Fruit fly (Drosophila melanogaster) whole organism, embryonic: ENCODE data around the gene CG6749.

ENCODE experiments used
- ATbp ChIP-seq: fragments of 200-800 bp; sonication (Bioruptor generic); optimal IDR thresholded peaks from 2 replicates; lab custom pipeline; 2017; ENCODE audit warnings: missing biosample characterization, mild to moderate bottlenecking, missing genetic modification characterization, missing genetic modification reagents
- Awh ChIP-seq: fragments of 200-800 bp; sonication (Bioruptor generic); IDR thresholded peaks from 2 replicates; pipeline ENCODE4, ENCODE4 v1.3.6; 2022; ENCODE audit warnings: missing biosample characterization, missing genetic modification characterization
- BtbVII ChIP-seq: fragments of 200-800 bp; sonication (Bioruptor generic); optimal IDR thresholded peaks from 3 replicates; lab custom pipeline; 2017; ENCODE audit warnings: missing biosample characterization, mild to moderate bottlenecking, missing genetic modification characterization
- CG10147 ChIP-seq: fragments of 200-800 bp; sonication (Bioruptor generic); optimal IDR thresholded peaks from 2 replicates; lab custom pipeline; 2019; ENCODE audit warnings: missing biosample characterization, mild to moderate bottlenecking, missing genetic modification characterization, moderate library complexity
- CG11723 ChIP-seq: fragments of 200-800 bp; sonication (Bioruptor generic); optimal IDR thresholded peaks from 2 replicates; lab custom pipeline; 2017; ENCODE audit warnings: missing biosample characterization, mild to moderate bottlenecking, missing genetic modification characterization
- CG13894 ChIP-seq: fragments of 200-800 bp; sonication (Bioruptor generic); optimal IDR thresholded peaks from 3 replicates; lab custom pipeline; 2018; ENCODE audit warnings: missing biosample characterization, mild to moderate bottlenecking, missing genetic modification characterization, moderate library complexity
- CG14860 ChIP-seq: fragments of 200-800 bp; sonication (Bioruptor generic); IDR thresholded peaks from 3 replicates; pipeline ENCODE4 v1.3.6; 2022; ENCODE audit warnings: missing biosample characterization, missing genetic modification characterization; ENCODE audit not compliant: partially characterized antibody
- CG17612 ChIP-seq: fragments of 200-800 bp; sonication (Bioruptor generic); IDR thresholded peaks from 2 replicates; pipeline ENCODE4 v1.3.6; 2022; ENCODE audit warnings: missing biosample characterization, missing genetic modification characterization
- CG2120 ChIP-seq: fragments of 200-800 bp; sonication (Bioruptor generic); optimal IDR thresholded peaks from 3 replicates; lab custom pipeline; 2016; ENCODE audit warnings: missing biosample characterization, missing genetic modification characterization
- CG31365 ChIP-seq: fragments of 200-800 bp; sonication (Bioruptor generic); optimal IDR thresholded peaks from 2 replicates; lab custom pipeline; 2018; ENCODE audit warnings: missing biosample characterization, mild to moderate bottlenecking, missing genetic modification characterization
- CG42726 ChIP-seq: fragments of 200-800 bp; sonication (Bioruptor generic); IDR thresholded peaks from 2 replicates; pipeline ENCODE4 v1.3.6; 2022; ENCODE audit warnings: missing biosample characterization, missing genetic modification characterization; ENCODE audit not compliant: partially characterized antibody
- CG43689 ChIP-seq: fragments of 200-800 bp; sonication (Bioruptor generic); IDR thresholded peaks from 2 replicates; pipeline ENCODE4 v1.3.6; 2022; ENCODE audit warnings: missing biosample characterization, missing genetic modification characterization
- CG9727 ChIP-seq: fragments of 200-800 bp; sonication (Bioruptor generic); optimal IDR thresholded peaks from 3 replicates; lab custom pipeline; 2017; ENCODE audit warnings: missing biosample characterization, mild to moderate bottlenecking, missing genetic modification characterization
- CG9876 ChIP-seq: fragments of 200-800 bp; sonication (Bioruptor generic); optimal IDR thresholded peaks from 2 replicates; lab custom pipeline; 2016; ENCODE audit warnings: missing biosample characterization, missing genetic modification characterization
- Dek ChIP-seq: fragments of 200-800 bp; sonication (Bioruptor generic); optimal IDR thresholded peaks from 3 replicates; lab custom pipeline; 2019; ENCODE audit warnings: missing biosample characterization, mild to moderate bottlenecking, missing genetic modification characterization, moderate library complexity
- Doc2 ChIP-seq: fragments of 200-800 bp; sonication (Bioruptor generic); IDR thresholded peaks from 2 replicates; pipeline ENCODE4 v1.3.6; 2022; ENCODE audit warnings: missing biosample characterization, missing genetic modification characterization
- Dp ChIP-seq: fragments of 200-800 bp; sonication (Bioruptor generic); optimal IDR thresholded peaks from 2 replicates; lab custom pipeline; 2018; ENCODE audit warnings: missing biosample characterization, mild to moderate bottlenecking, missing genetic modification characterization, moderate library complexity
- Ets65A ChIP-seq: fragments of 200-800 bp; sonication (Bioruptor generic); peaks from one replicate; lab custom pipeline; 2016; ENCODE audit warnings: missing biosample characterization, missing genetic modification characterization
- Lim3 ChIP-seq: fragments of 200-800 bp; sonication (Bioruptor generic); IDR thresholded peaks from 2 replicates; pipeline ENCODE4 v1.3.6; 2022; ENCODE audit warnings: missing biosample characterization, missing genetic modification characterization
- Mad ChIP-seq: fragments of 200-800 bp; sonication (Bioruptor generic); optimal IDR thresholded peaks from 2 replicates; lab custom pipeline; 2016; ENCODE audit warnings: missing biosample characterization, missing genetic modification characterization
- Med ChIP-seq: fragments of 200-800 bp; sonication (Bioruptor generic); peaks from one replicate; lab custom pipeline; 2016; ENCODE audit warnings: missing biosample characterization, missing genetic modification characterization, mild to moderate bottlenecking, inconsistent platforms, moderate library complexity
- Nf-YA ChIP-seq: fragments of 200-800 bp; sonication (Bioruptor generic); IDR thresholded peaks from 2 replicates; pipeline ENCODE4 v1.3.6; 2022; ENCODE audit warnings: missing biosample characterization, missing genetic modification characterization
- Optix ChIP-seq: fragments of 200-800 bp; sonication (Bioruptor generic); IDR thresholded peaks from 3 replicates; pipeline ENCODE4 v1.3.6; 2022; ENCODE audit warnings: missing biosample characterization, missing genetic modification characterization
- Tbp ChIP-seq: fragments of >200 bp; optimal IDR thresholded peaks from 2 replicates; lab custom pipeline; 2018; ENCODE audit warnings: missing biosample characterization, missing genetic modification characterization
- Trl ChIP-seq, 3 experiments: fragments of >200 bp in 2 of 3; fragments of 200-800 bp in 1 of 3; sonication (Bioruptor generic) in 1 of 3; optimal IDR thresholded peaks; 2 replicates in 1 of 3; 3 replicates in 2 of 3; lab custom pipeline; 2016 to 2017; ENCODE audit warnings: missing biosample characterization in 1 of 3, missing genetic modification characterization in 1 of 3
- Xrp1 ChIP-seq: fragments of 200-800 bp; sonication (Bioruptor generic); IDR thresholded peaks from 2 replicates; pipeline ENCODE4 v1.3.6; 2022; ENCODE audit warnings: missing biosample characterization, missing genetic modification characterization
- btn ChIP-seq: fragments of 200-800 bp; sonication (Bioruptor generic); optimal IDR thresholded peaks from 2 replicates; lab custom pipeline; 2016; ENCODE audit warnings: missing biosample characterization, missing genetic modification characterization
- chinmo ChIP-seq: fragments of 200-800 bp; sonication (Bioruptor generic); IDR thresholded peaks from 4 replicates; pipeline ENCODE4 v1.3.6; 2022; ENCODE audit warnings: missing biosample characterization, missing genetic modification characterization; ENCODE audit not compliant: partially characterized antibody
- crc ChIP-seq: fragments of 200-800 bp; sonication (Bioruptor generic); optimal IDR thresholded peaks from 2 replicates; lab custom pipeline; 2016; ENCODE audit warnings: missing biosample characterization, missing genetic modification characterization
- crp ChIP-seq, 2 experiments: fragments of 200-800 bp; sonication (Bioruptor generic); optimal IDR thresholded peaks; 2 replicates in 1 of 2; 3 replicates in 1 of 2; lab custom pipeline; 2017; ENCODE audit warnings: missing biosample characterization in 2 of 2, missing genetic modification characterization in 2 of 2, mild to moderate bottlenecking in 1 of 2, moderate library complexity in 1 of 2
- dan ChIP-seq: fragments of 200-800 bp; sonication (Bioruptor generic); IDR thresholded peaks from 2 replicates; pipeline ENCODE4 v1.3.6; 2022; ENCODE audit warnings: missing biosample characterization, missing genetic modification characterization
- eve ChIP-seq, 2 experiments: fragments of >200 bp; optimal IDR thresholded peaks; 2 replicates each; lab custom pipeline; 2017; ENCODE audit warnings: missing biosample characterization in 2 of 2, missing genetic modification characterization in 2 of 2
- gce ChIP-seq: fragments of 200-800 bp; sonication (Bioruptor generic); IDR thresholded peaks from 3 replicates; pipeline ENCODE4 v1.3.6; 2022; ENCODE audit warnings: missing biosample characterization, missing genetic modification characterization
- gem ChIP-seq: fragments of 200-800 bp; sonication (Bioruptor generic); optimal IDR thresholded peaks from 2 replicates; lab custom pipeline; 2019; ENCODE audit warnings: missing biosample characterization, mild to moderate bottlenecking, missing genetic modification characterization, moderate library complexity
- grn ChIP-seq: fragments of 200-800 bp; sonication (Bioruptor generic); optimal IDR thresholded peaks from 3 replicates; lab custom pipeline; 2017; ENCODE audit warnings: missing biosample characterization, missing genetic modification characterization
- ken ChIP-seq: fragments of 200-800 bp; sonication (Bioruptor generic); IDR thresholded peaks from 3 replicates; pipeline ENCODE4 v1.3.6; 2022; ENCODE audit warnings: missing biosample characterization, missing genetic modification characterization
- lmd ChIP-seq: fragments of 200-800 bp; sonication (Bioruptor generic); IDR thresholded peaks from 2 replicates; pipeline ENCODE4 v1.3.6; 2022; ENCODE audit warnings: missing biosample characterization, missing genetic modification characterization
- nmo ChIP-seq: fragments of 200-800 bp; sonication (Bioruptor generic); optimal IDR thresholded peaks from 2 replicates; lab custom pipeline; 2018; ENCODE audit warnings: missing biosample characterization, mild to moderate bottlenecking, missing genetic modification characterization, moderate library complexity
- repo ChIP-seq: fragments of 200-800 bp; sonication (Bioruptor generic); optimal IDR thresholded peaks from 2 replicates; lab custom pipeline; 2016; ENCODE audit warnings: missing biosample characterization, missing genetic modification characterization
- rib ChIP-seq: fragments of 200-800 bp; sonication (Bioruptor generic); IDR thresholded peaks from 2 replicates; pipeline ENCODE4 v1.3.6; 2022; ENCODE audit warnings: missing biosample characterization, missing genetic modification characterization
- sens ChIP-seq: fragments of 200-800 bp; sonication (Bioruptor generic); peaks from one replicate; lab custom pipeline; 2016; ENCODE audit warnings: missing biosample characterization, missing genetic modification characterization
- seq ChIP-seq: fragments of 200-800 bp; sonication (Bioruptor generic); IDR thresholded peaks from 2 replicates; pipeline ENCODE4 v1.3.6; 2022; ENCODE audit warnings: missing biosample characterization, missing genetic modification characterization
- slou ChIP-seq: fragments of 200-800 bp; sonication (Bioruptor generic); optimal IDR thresholded peaks from 3 replicates; lab custom pipeline; 2016; ENCODE audit warnings: missing biosample characterization, missing genetic modification characterization
- twi ChIP-seq: fragments of 200-800 bp; optimal IDR thresholded peaks from 2 replicates; lab custom pipeline; 2019; ENCODE audit warnings: missing biosample characterization, mild to moderate bottlenecking, missing genetic modification characterization, moderate library complexity
- unc-4 ChIP-seq: fragments of 200-800 bp; sonication (Bioruptor generic); IDR thresholded peaks from 2 replicates; pipeline ENCODE4 v1.3.6; 2022; ENCODE audit warnings: missing biosample characterization, missing genetic modification characterization; ENCODE audit not compliant: partially characterized antibody
- zfh1 ChIP-seq: fragments of 200-800 bp; sonication (Bioruptor generic); IDR thresholded peaks from 3 replicates; pipeline ENCODE4 v1.3.6; 2022; ENCODE audit warnings: missing biosample characterization, missing genetic modification characterization

CG6749 gene

dm6 chr3L:9695242-9695641 lies 38.4 kb downstream of the CG6749 start (continued):
- TF ChIP-seq seq (GFP tag; lab: Robert Waterston, UW) (0 out of 2 replicates have a peak, but pooled peaks have one; percentile 17), chinmo (GFP tag; lab: Robert Waterston, UW) (peak; percentile 66; the same call in 3 of the 4 replicates), zfh1 (GFP tag; lab: Robert Waterston, UW) (0 out of 3 replicates have a peak, but pooled peaks have one; percentile 5), Lim3 (GFP tag; lab: Robert Waterston, UW) (no peak), CG31365 (no peak), Trl (optimal IDR thresholded peaks at IDR 0.05; lab: Kevin White, UChicago) (peak; percentile 73 to 89), Trl (GFP tag; optimal IDR thresholded peaks at IDR 0.05; lab: Kevin White, UChicago) (no peak)

DNA sequence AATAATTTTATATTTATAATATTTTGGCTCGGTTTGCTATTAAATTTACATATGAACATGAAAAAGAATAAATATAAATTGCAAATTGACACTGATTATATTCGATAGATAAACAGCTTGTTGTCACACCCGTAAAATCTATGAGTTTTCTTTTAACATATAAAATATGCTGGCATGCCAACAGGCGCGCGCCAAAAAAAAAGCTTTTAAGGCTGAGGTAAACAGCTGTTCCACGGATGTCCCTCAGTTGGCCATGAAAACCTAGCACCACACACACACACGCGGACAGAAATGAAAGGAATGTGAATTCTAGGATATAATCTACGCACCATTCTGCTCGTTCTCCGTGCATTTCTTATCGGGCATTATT lies 38.8 kb downstream of the CG6749 start:
- no peak for TF ChIP-seq CG13894
- TF ChIP-seq slou (GFP tag; lab: Kevin White, UChicago) = no peak
- peak; percentile 6 for TF ChIP-seq BtbVII (GFP tag; lab: Kevin White, UChicago)
- no peak for TF ChIP-seq CG17612
- TF ChIP-seq Nf-YA (GFP tag; lab: Robert Waterston, UW) = no peak
- no peak for TF ChIP-seq unc-4 (GFP tag; lab: Robert Waterston, UW)
- TF ChIP-seq eve (GFP tag; optimal IDR thresholded peaks at IDR 0.05; lab: Kevin White, UChicago) = peak in 1 of 2 experiments; percentile 45
- TF ChIP-seq CG14860 = no peak
- TF ChIP-seq gem (tag; lab: Kevin White, UChicago) = peak; percentile 4
- TF ChIP-seq Dp = no peak
- no peak for TF ChIP-seq Optix (GFP tag; lab: Robert Waterston, UW)
- no peak for TF ChIP-seq Doc2 (GFP tag; lab: Robert Waterston, UW)
- peak; percentile 53 for TF ChIP-seq sens (GFP tag; lab: Kevin White, UChicago)
- TF ChIP-seq crp (GFP tag; optimal IDR thresholded peaks at IDR 0.05; lab: Kevin White, UChicago) = peak in 1 of 2 experiments; percentile 58
- TF ChIP-seq CG9876 (GFP tag; lab: Kevin White, UChicago) = no peak
- no peak for TF ChIP-seq CG43689 (GFP tag; lab: Robert Waterston, UW)
- no peak for TF ChIP-seq repo (GFP tag; lab: Kevin White, UChicago)
- TF ChIP-seq Mad (GFP tag; lab: Kevin White, UChicago) = no peak
- no peak for TF ChIP-seq Xrp1 (GFP tag; lab: Robert Waterston, UW)
- TF ChIP-seq CG10147 (GFP tag; lab: Kevin White, UChicago) = no peak
- TF ChIP-seq Awh (GFP tag; lab: Robert Waterston, UW) = no peak
- no peak for TF ChIP-seq gce
- TF ChIP-seq lmd (GFP tag; lab: Robert Waterston, UW) = no peak
- no peak for TF ChIP-seq Tbp (GFP tag; lab: Kevin White, UChicago)
- TF ChIP-seq btn (GFP tag; lab: Kevin White, UChicago) = no peak
- no peak for TF ChIP-seq Ets65A (GFP tag; lab: Kevin White, UChicago)
- TF ChIP-seq ATbp (GFP tag; lab: Kevin White, UChicago) = no peak
- TF ChIP-seq CG2120 = no peak
- no peak for TF ChIP-seq CG42726
- no peak for TF ChIP-seq Dek
- no peak for TF ChIP-seq twi (tag; lab: Kevin White, UChicago)
- TF ChIP-seq grn = peak; percentile 55
- TF ChIP-seq nmo (GFP tag; lab: Kevin White, UChicago) = no peak
- TF ChIP-seq ken (GFP tag; lab: Robert Waterston, UW) = no peak
- TF ChIP-seq seq (GFP tag; lab: Robert Waterston, UW) = no peak
- peak; percentile 3 for TF ChIP-seq CG9727 (GFP tag; lab: Kevin White, UChicago)
- peak; percentile 25 for TF ChIP-seq Med
- TF ChIP-seq CG11723 = no peak
- no peak for TF ChIP-seq rib (GFP tag; lab: Robert Waterston, UW)
- no peak for TF ChIP-seq crc (GFP tag; lab: Kevin White, UChicago)
- no peak for TF ChIP-seq dan (GFP tag; lab: Robert Waterston, UW)
- TF ChIP-seq, all 482 proteins: peak for 8
